Worm (Caenorhabditis elegans) whole organism, late embryonic: ENCODE measurements around the gene ptr-15.

ENCODE experiments used
- F13H6.1 ChIP-seq: sonication (generic microtip); optimal IDR thresholded peaks from 2 replicates; lab custom pipeline; 2016; ENCODE audit warnings: missing genetic modification characterization, missing compliant biosample characterization
- ceh-2 ChIP-seq: sonication (generic microtip); optimal IDR thresholded peaks from 2 replicates; lab custom pipeline; 2016; ENCODE audit warnings: missing genotype, missing genetic modification characterization, missing compliant biosample characterization
- ceh-22 ChIP-seq: sonication (generic microtip); optimal IDR thresholded peaks from 2 replicates; lab custom pipeline; 2017; ENCODE audit warnings: missing biosample characterization, missing genetic modification characterization
- ceh-9 ChIP-seq: sonication (generic microtip); optimal IDR thresholded peaks from 2 replicates; lab custom pipeline; 2016; ENCODE audit warnings: mild to moderate bottlenecking, missing genetic modification characterization, inconsistent platforms, missing compliant biosample characterization
- dve-1 ChIP-seq: sonication (generic microtip); optimal IDR thresholded peaks from 2 replicates; lab custom pipeline; 2017; ENCODE audit warnings: antibody characterized with exemption, mild to moderate bottlenecking, missing genetic modification characterization, missing compliant biosample characterization
- fkh-10 ChIP-seq: fragments of 150-350 bp; optimal IDR thresholded peaks from 2 replicates; lab custom pipeline; 2014; ENCODE audit warnings: missing biosample characterization, missing genetic modification reagents, missing genetic modification characterization
- hlh-6 ChIP-seq: sonication (generic microtip); optimal IDR thresholded peaks from 2 replicates; lab custom pipeline; 2016; ENCODE audit warnings: missing genotype, missing genetic modification characterization, missing compliant biosample characterization
- hlh-8 ChIP-seq: sonication (generic microtip); optimal IDR thresholded peaks from 2 replicates; lab custom pipeline; 2016; ENCODE audit warnings: missing genotype, missing genetic modification characterization, missing compliant biosample characterization
- pag-3 ChIP-seq: sonication (generic microtip); optimal IDR thresholded peaks from 2 replicates; lab custom pipeline; 2016; ENCODE audit warnings: missing compliant biosample characterization, missing genetic modification characterization, borderline replicate concordance
- pqm-1 ChIP-seq: sonication (generic microtip); optimal IDR thresholded peaks from 2 replicates; lab custom pipeline; 2016; ENCODE audit warnings: missing genetic modification characterization, missing compliant biosample characterization
- sox-4 ChIP-seq: sonication (generic microtip); optimal IDR thresholded peaks from 2 replicates; lab custom pipeline; 2017; ENCODE audit warnings: mild to moderate bottlenecking, missing genetic modification characterization, inconsistent platforms, missing compliant biosample characterization
- tbx-7 ChIP-seq: sonication (generic microtip); optimal IDR thresholded peaks from 2 replicates; lab custom pipeline; 2016; ENCODE audit warnings: missing genotype, missing genetic modification characterization, missing compliant biosample characterization
- unc-55 ChIP-seq: sonication (generic microtip); optimal IDR thresholded peaks from 2 replicates; lab custom pipeline; 2017; ENCODE audit warnings: missing biosample characterization, missing genetic modification reagents, missing genetic modification characterization

DNA sequence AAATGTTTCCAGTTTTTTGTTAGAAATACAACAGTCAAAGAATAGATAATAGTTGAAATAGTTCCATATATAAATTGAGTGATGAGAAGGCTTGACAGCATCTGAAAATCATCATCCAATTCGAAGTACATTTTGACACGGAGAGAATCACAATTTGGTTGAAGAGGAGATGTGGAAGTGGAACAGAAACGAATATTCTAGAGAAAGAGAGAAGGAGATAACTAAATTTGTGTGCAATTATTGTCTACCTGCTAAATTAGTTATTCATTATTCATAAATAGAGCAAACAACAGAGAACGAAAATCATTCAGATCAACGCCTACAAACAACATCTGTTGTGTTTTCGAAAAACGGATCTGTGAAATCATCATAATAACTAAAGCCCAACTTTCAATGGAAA lies 16.0 kb downstream of the ptr-15 start, which contains the start of gene srg-31:
- no peak for TF ChIP-seq hlh-6 (tag; lab: Kevin White, UChicago)
- no peak for TF ChIP-seq ceh-2
- TF ChIP-seq sox-4 (tag; lab: Kevin White, UChicago): no peak
- TF ChIP-seq pag-3 (tag; lab: Kevin White, UChicago): no peak
- no peak for TF ChIP-seq ceh-9 (tag; lab: Kevin White, UChicago)
- TF ChIP-seq hlh-8 (tag; lab: Kevin White, UChicago): no peak
- no peak for TF ChIP-seq dve-1 (tag; lab: Kevin White, UChicago)
- TF ChIP-seq F13H6.1 (tag; lab: Kevin White, UChicago): no peak
- no peak for TF ChIP-seq ceh-22
- no peak for TF ChIP-seq tbx-7 (tag; lab: Kevin White, UChicago)
- no peak for TF ChIP-seq fkh-10 (GFP tag; lab: Kevin White, UChicago)
- no peak for TF ChIP-seq unc-55 (GFP tag; lab: Kevin White, UChicago)
- no peak for TF ChIP-seq pqm-1 (tag; lab: Kevin White, UChicago)
